Worm (Caenorhabditis elegans): ENCODE measurements around the gene H03A11.13.
A peak's percentile ranks its signal among the peaks of the same experiment; 100 is the strongest.

The H03A11.13 gene

DNA sequence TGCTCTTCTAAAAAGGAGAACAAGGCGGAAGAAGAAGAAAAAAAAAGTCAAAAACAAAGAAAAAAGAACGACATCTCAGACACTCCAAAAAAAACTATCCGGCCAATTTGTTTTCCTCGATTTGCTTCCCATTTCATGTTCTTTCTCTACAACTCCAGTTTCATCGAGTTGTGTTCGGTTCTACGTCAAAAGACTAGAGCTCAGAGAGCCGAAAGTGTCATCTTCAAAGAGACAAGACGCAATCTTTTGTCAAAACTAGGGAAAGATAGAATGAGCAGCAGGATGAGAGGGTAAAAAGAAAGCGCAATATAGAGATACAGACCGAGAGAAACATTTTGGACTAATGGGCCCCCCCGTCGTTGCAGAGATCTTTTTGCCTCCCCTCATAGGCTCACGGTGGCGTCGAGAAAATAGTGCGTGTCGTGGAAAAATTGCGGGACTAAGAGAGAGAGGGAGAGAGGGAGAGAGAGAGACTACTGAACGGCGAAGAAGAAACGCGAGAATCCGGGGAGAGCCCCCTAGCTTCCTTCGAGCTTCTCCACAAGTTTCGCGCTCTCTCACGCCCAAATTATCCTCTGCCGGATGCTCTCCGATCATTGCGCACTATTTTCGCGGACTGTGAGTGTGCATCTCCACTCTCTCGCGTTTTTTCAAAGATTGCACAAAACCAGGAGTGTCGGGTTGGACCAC, 23.9 kb downstream of the H03A11.13 start:
- TF ChIP-seq C16A3.4 (tag; optimal IDR thresholded peaks at IDR 0.05) = peak; percentile 11
- no peak for TF ChIP-seq Y116A8C.19 (tag; optimal IDR thresholded peaks at IDR 0.05; ENCODE audit: borderline replicate concordance)
- TF ChIP-seq dsc-1 (tag; optimal IDR thresholded peaks at IDR 0.05) = peak; percentile 84
- peak; percentile 81 for TF ChIP-seq tbx-2 (tag; optimal IDR thresholded peaks at IDR 0.05)
- no peak for TF ChIP-seq hlh-17 (GFP tag; optimal IDR thresholded peaks at IDR 0.05; ENCODE audit: borderline replicate concordance)
- no peak for TF ChIP-seq sptf-1 (tag; optimal IDR thresholded peaks at IDR 0.05)
- no peak for TF ChIP-seq nhr-76 (tag; optimal IDR thresholded peaks at IDR 0.05)
- peak; percentile 2 for TF ChIP-seq lir-3 (tag; optimal IDR thresholded peaks at IDR 0.05; ENCODE audit: poor library complexity)
- peak in 1 of 3 experiments; percentile 6 for TF ChIP-seq dpl-1 (GFP tag; optimal IDR thresholded peaks at IDR 0.05)
- peak; percentile 50 for TF ChIP-seq pax-3 (tag; optimal IDR thresholded peaks at IDR 0.05)
- no peak for TF ChIP-seq nhr-84 (tag; optimal IDR thresholded peaks at IDR 0.05)
- TF ChIP-seq nhr-28 (tag; optimal IDR thresholded peaks at IDR 0.05) = no peak
- peak; percentile 97 for TF ChIP-seq lin-14 (GFP tag; optimal IDR thresholded peaks at IDR 0.05)
- TF ChIP-seq ceh-63 (GFP tag; optimal IDR thresholded peaks at IDR 0.05) = peak; percentile 50
- TF ChIP-seq hlh-4 (tag; optimal IDR thresholded peaks at IDR 0.05) = no peak
- TF ChIP-seq nhr-77 (tag; optimal IDR thresholded peaks at IDR 0.05) = peak; percentile 60
- TF ChIP-seq vab-15 (tag; optimal IDR thresholded peaks at IDR 0.05) = no peak
- TF ChIP-seq xbp-1 (tag; optimal IDR thresholded peaks at IDR 0.05) = peak; percentile 53
- peak; percentile 67 for TF ChIP-seq nhr-19 (GFP tag; conservative IDR thresholded peaks at IDR 0.05)
- TF ChIP-seq elt-2 (tag; optimal IDR thresholded peaks at IDR 0.05) = no peak
- peak; percentile 34; the same call in 1 of the 2 replicates for TF ChIP-seq ceh-88 (GFP tag; IDR thresholded peaks at IDR 0.05)
- peak; percentile 82 for TF ChIP-seq ceh-8 (GFP tag; optimal IDR thresholded peaks at IDR 0.05)
- TF ChIP-seq fkh-8 (tag; optimal IDR thresholded peaks at IDR 0.05) = peak; percentile 73
- TF ChIP-seq grh-1 (GFP tag; IDR thresholded peaks at IDR 0.05) = no peak
- TF ChIP-seq aha-1 (tag; optimal IDR thresholded peaks at IDR 0.05) = no peak
- peak; percentile 79 for TF ChIP-seq fkh-10 (GFP tag; optimal IDR thresholded peaks at IDR 0.05)
- peak; percentile 57 to 64 for TF ChIP-seq lsy-2 (tag; optimal IDR thresholded peaks at IDR 0.05)
- TF ChIP-seq isw-1 (GFP tag; IDR thresholded peaks at IDR 0.05) = peak; percentile 44
- no peak for TF ChIP-seq lin-15B (tag; optimal IDR thresholded peaks at IDR 0.05)
- peak; percentile 25 for TF ChIP-seq sox-4 (tag; optimal IDR thresholded peaks at IDR 0.05)
- no peak for TF ChIP-seq elt-3 (tag; optimal IDR thresholded peaks at IDR 0.05)
- TF ChIP-seq blmp-1 (tag; optimal IDR thresholded peaks at IDR 0.05) = no peak
- TF ChIP-seq ama-1 (optimal IDR thresholded peaks at IDR 0.05) = no peak
- TF ChIP-seq unc-130 (tag; optimal IDR thresholded peaks at IDR 0.05) = peak; percentile 44
- peak; percentile 88 for TF ChIP-seq unc-86 (tag; optimal IDR thresholded peaks at IDR 0.05)
- no peak for TF ChIP-seq fkh-4 (tag; optimal IDR thresholded peaks at IDR 0.05; ENCODE audit: borderline replicate concordance)
- TF ChIP-seq nhr-85 (tag) = no peak
- TF ChIP-seq mdl-1 (tag; optimal IDR thresholded peaks at IDR 0.05) = peak in 1 of 2 experiments; percentile 33
- TF ChIP-seq mef-2 (tag; optimal IDR thresholded peaks at IDR 0.05) = no peak
- TF ChIP-seq F16B12.6 (tag; optimal IDR thresholded peaks at IDR 0.05) = no peak
- TF ChIP-seq ceh-90 (tag; optimal IDR thresholded peaks at IDR 0.05) = no peak
- no peak for TF ChIP-seq alr-1 (tag; optimal IDR thresholded peaks at IDR 0.05; ENCODE audit: borderline replicate concordance)
- peak; percentile 43 for TF ChIP-seq jun-1 (tag; optimal IDR thresholded peaks at IDR 0.05)
- no peak for TF ChIP-seq nhr-90 (tag; optimal IDR thresholded peaks at IDR 0.05; ENCODE audit: poor library complexity)
- no peak for TF ChIP-seq pag-3 (tag; optimal IDR thresholded peaks at IDR 0.05; ENCODE audit: borderline replicate concordance, insufficient read depth)
- no peak for TF ChIP-seq C34B4.2 (tag; optimal IDR thresholded peaks at IDR 0.05)
- TF ChIP-seq rnt-1 (tag; optimal IDR thresholded peaks at IDR 0.05) = peak; percentile 46
- TF ChIP-seq ztf-11 (tag; optimal IDR thresholded peaks at IDR 0.05) = no peak
- peak; percentile 4 for TF ChIP-seq zip-4 (GFP tag; optimal IDR thresholded peaks at IDR 0.05)
- no peak for TF ChIP-seq C04F5.9 (tag; optimal IDR thresholded peaks at IDR 0.05)
- peak; percentile 16 for TF ChIP-seq nhr-11 (tag; optimal IDR thresholded peaks at IDR 0.05)
